Worm (Caenorhabditis elegans) whole organism, L1 larva: ENCODE results near the gene R13D11.10.
"Not testable (repeated sequence)": the region's sequence is repeated elsewhere in the genome, so short reads cannot be mapped to it uniquely, and the experiment has no call there.

Experiments used
- aha-1 ChIP-seq: fragments of 150-350 bp; optimal IDR thresholded peaks from 2 replicates; lab custom pipeline; 2014; ENCODE audit warnings: missing biosample characterization, missing genetic modification characterization
- ceh-82 ChIP-seq, 3 experiments: fragments of 150-350 bp in 1 of 3; sonication (generic microtip) in 2 of 3; optimal IDR thresholded peaks; 2 replicates each; lab custom pipeline; 2014 to 2017; ENCODE audit warnings: missing biosample characterization in 3 of 3, missing genetic modification characterization in 3 of 3
- ces-1 ChIP-seq: fragments of 150-350 bp; optimal IDR thresholded peaks from 2 replicates; lab custom pipeline; 2014; ENCODE audit warnings: missing biosample characterization, missing genetic modification reagents, missing genetic modification characterization
- nhr-20 ChIP-seq: sonication (generic microtip); optimal IDR thresholded peaks from 2 replicates; lab custom pipeline; 2016; ENCODE audit warnings: mild to moderate bottlenecking, missing genetic modification characterization, missing compliant biosample characterization
- nhr-28 ChIP-seq: fragments of 150-350 bp; optimal IDR thresholded peaks from 2 replicates; lab custom pipeline; 2014; ENCODE audit warnings: missing biosample characterization, missing genetic modification characterization
- sox-4 ChIP-seq: sonication (generic microtip); optimal IDR thresholded peaks from 2 replicates; lab custom pipeline; 2016; ENCODE audit warnings: missing genetic modification characterization, missing compliant biosample characterization
- unc-62 ChIP-seq: fragments of 150-350 bp; optimal IDR thresholded peaks from 2 replicates; lab custom pipeline; 2014; ENCODE audit warnings: missing biosample characterization, missing genetic modification reagents, missing genetic modification characterization
- vab-15 ChIP-seq: sonication (generic microtip); optimal IDR thresholded peaks from 2 replicates; lab custom pipeline; 2017; ENCODE audit warnings: missing genotype, mild to moderate bottlenecking, missing genetic modification characterization, missing compliant biosample characterization
- zag-1 ChIP-seq: fragments of 150-350 bp; optimal IDR thresholded peaks from 2 replicates; lab custom pipeline; 2014; ENCODE audit warnings: missing biosample characterization, missing genetic modification characterization
- zip-4 ChIP-seq: fragments of 200-800 bp; sonication (Bioruptor generic); optimal IDR thresholded peaks from 2 replicates; lab custom pipeline; 2018; ENCODE audit warnings: mild to moderate bottlenecking, missing genetic modification characterization, moderate library complexity, missing compliant biosample characterization

DNA sequence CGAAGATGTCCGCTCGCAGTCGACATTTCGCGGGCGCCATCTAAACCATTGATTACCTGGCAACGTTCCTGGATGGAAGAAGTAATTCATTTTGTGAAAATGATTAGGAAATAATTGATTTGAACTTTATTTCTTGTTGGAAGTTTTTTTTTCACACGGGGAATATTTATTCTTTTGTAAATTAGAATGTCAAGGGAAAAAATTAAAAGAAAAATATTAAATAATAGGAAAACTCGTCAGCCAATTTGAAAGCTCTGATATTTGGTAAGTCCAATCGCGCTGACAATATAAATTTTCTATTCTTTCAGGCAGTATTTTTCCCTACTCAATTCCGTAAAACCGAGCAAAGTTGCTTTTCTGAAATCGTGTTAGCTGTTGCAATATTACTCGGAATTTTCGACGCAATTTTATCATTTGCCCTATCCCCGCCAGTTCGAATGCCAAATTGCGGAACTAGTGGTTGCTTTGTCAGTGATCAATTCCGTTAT, 26.0 kb upstream of the R13D11.10 start, which contains the start of the genes K09C6.7 and K09C6.10:
- not testable (repeated sequence) for TF ChIP-seq ceh-82 (tag; optimal IDR thresholded peaks at IDR 0.05; lab: Kevin White, UChicago); zag-1; nhr-20; ces-1 (GFP tag; lab: Kevin White, UChicago); zip-4; sox-4 (tag; lab: Kevin White, UChicago); nhr-28 (tag; lab: Kevin White, UChicago); unc-62 (GFP tag; lab: Kevin White, UChicago); vab-15 (tag; lab: Kevin White, UChicago); aha-1 (tag; lab: Kevin White, UChicago)
